Worm (Caenorhabditis elegans) whole organism, young adult: ENCODE data around the gene eat-6.

ENCODE experiments used
- B0261.1 ChIP-seq: sonication (generic microtip); optimal IDR thresholded peaks from 2 replicates; lab custom pipeline; 2016; ENCODE audit warnings: mild to moderate bottlenecking, missing genetic modification characterization, moderate library complexity, missing compliant biosample characterization
- C17E4.6 ChIP-seq: fragments of 200-800 bp; sonication (Bioruptor generic); IDR thresholded peaks from 2 replicates; pipeline ENCODE4 v1.3.6; 2022; ENCODE audit warnings: missing genetic modification reagents, missing genetic modification characterization, missing compliant biosample characterization
- F10E7.11 ChIP-seq: sonication (generic microtip); optimal IDR thresholded peaks from 2 replicates; lab custom pipeline; 2017; ENCODE audit warnings: mild to moderate bottlenecking, missing genetic modification characterization, moderate library complexity, missing compliant biosample characterization
- F49E8.2 ChIP-seq: sonication (generic microtip); optimal IDR thresholded peaks from 3 replicates; lab custom pipeline; 2017; ENCODE audit warnings: missing genetic modification characterization, mild to moderate bottlenecking, missing compliant biosample characterization, antibody characterized with exemption, moderate library complexity; ENCODE audit not compliant: insufficient read depth
- F55B11.4 ChIP-seq: sonication (generic microtip); optimal IDR thresholded peaks from 2 replicates; lab custom pipeline; 2016; ENCODE audit warnings: missing compliant biosample characterization, missing genetic modification characterization, borderline replicate concordance; ENCODE audit not compliant: insufficient read depth
- F57C9.4 ChIP-seq: sonication (generic microtip); optimal IDR thresholded peaks from 2 replicates; lab custom pipeline; 2017; ENCODE audit warnings: mild to moderate bottlenecking, missing genetic modification characterization, missing compliant biosample characterization
- K12H6.12 ChIP-seq: fragments of 200-800 bp; sonication (Bioruptor generic); optimal IDR thresholded peaks from 2 replicates; lab custom pipeline; 2018; ENCODE audit warnings: mild to moderate bottlenecking, missing genetic modification characterization, missing compliant biosample characterization
- T26A5.8 ChIP-seq: sonication (generic microtip); optimal IDR thresholded peaks from 2 replicates; lab custom pipeline; 2016; ENCODE audit warnings: missing genetic modification characterization, missing compliant biosample characterization
- Y56A3A.18 ChIP-seq: fragments of 200-800 bp; sonication (Bioruptor generic); IDR thresholded peaks from 2 replicates; pipeline ENCODE4 v1.3.6; 2022; ENCODE audit warnings: missing genetic modification reagents, missing genetic modification characterization, missing compliant biosample characterization
- Y67H2A.10 ChIP-seq: fragments of 200-800 bp; sonication (Bioruptor generic); conservative IDR thresholded peaks from 2 replicates; pipeline ENCODE4 v1.3.6; 2022; ENCODE audit warnings: missing genetic modification reagents, missing genetic modification characterization, missing compliant biosample characterization
- Y95B8A.8 ChIP-seq: fragments of 200-800 bp; sonication (Bioruptor generic); IDR thresholded peaks from 2 replicates; pipeline ENCODE4 v1.3.6; 2022; ENCODE audit warnings: missing genetic modification reagents, missing genetic modification characterization, missing compliant biosample characterization
- ZK185.1 ChIP-seq: sonication (generic microtip); optimal IDR thresholded peaks from 2 replicates; lab custom pipeline; 2016; ENCODE audit warnings: mild to moderate bottlenecking, missing genetic modification characterization, missing compliant biosample characterization; ENCODE audit not compliant: poor library complexity, severe bottlenecking
- akir-1 ChIP-seq: fragments of 200-800 bp; sonication (Bioruptor generic); optimal IDR thresholded peaks from 2 replicates; lab custom pipeline; 2018; ENCODE audit warnings: mild to moderate bottlenecking, missing genetic modification characterization, moderate library complexity, missing compliant biosample characterization
- aptf-2 ChIP-seq: fragments of 200-800 bp; sonication (Bioruptor generic); conservative IDR thresholded peaks from 2 replicates; pipeline ENCODE4 v1.3.6; 2022; ENCODE audit warnings: missing genetic modification reagents, missing genetic modification characterization, missing compliant biosample characterization
- aptf-3 ChIP-seq: fragments of 200-800 bp; sonication (Bioruptor generic); IDR thresholded peaks from 2 replicates; pipeline ENCODE4 v1.3.6; 2022; ENCODE audit warnings: missing genetic modification characterization, missing compliant biosample characterization
- attf-3 ChIP-seq: fragments of 200-800 bp; sonication (Bioruptor generic); conservative IDR thresholded peaks from 2 replicates; pipeline ENCODE4 v1.3.6; 2022; ENCODE audit warnings: missing genetic modification reagents, missing genetic modification characterization, missing compliant biosample characterization
- bed-2 ChIP-seq: fragments of 200-800 bp; sonication (Bioruptor generic); IDR thresholded peaks from 2 replicates; pipeline ENCODE4 v1.3.6; 2022; ENCODE audit warnings: missing genetic modification reagents, missing genetic modification characterization, missing compliant biosample characterization
- ceh-27 ChIP-seq: fragments of 200-800 bp; sonication (Bioruptor generic); optimal IDR thresholded peaks from 2 replicates; lab custom pipeline; 2018; ENCODE audit warnings: mild to moderate bottlenecking, missing genetic modification characterization, moderate library complexity, missing compliant biosample characterization
- ceh-58 ChIP-seq: fragments of 200-800 bp; sonication (Bioruptor generic); IDR thresholded peaks from 2 replicates; pipeline ENCODE4 v1.3.6; 2022; ENCODE audit warnings: missing genetic modification characterization, missing compliant biosample characterization
- dpl-1 ChIP-seq: fragments of 150-350 bp; optimal IDR thresholded peaks from 2 replicates; lab custom pipeline; 2014; ENCODE audit warnings: missing biosample characterization, missing genetic modification reagents, missing genetic modification characterization
- egl-18 ChIP-seq: fragments of 200-800 bp; sonication (Bioruptor generic); IDR thresholded peaks from 2 replicates; pipeline ENCODE4 v1.3.6; 2022; ENCODE audit warnings: missing genetic modification reagents, missing genetic modification characterization, missing compliant biosample characterization
- egl-44 ChIP-seq: fragments of 200-800 bp; sonication (Bioruptor generic); IDR thresholded peaks from 2 replicates; pipeline ENCODE4 v1.3.6; 2022; ENCODE audit warnings: missing genetic modification reagents, missing genetic modification characterization, missing compliant biosample characterization
- ets-4 ChIP-seq: fragments of 200-800 bp; sonication (Bioruptor generic); optimal IDR thresholded peaks from 2 replicates; lab custom pipeline; 2018; ENCODE audit warnings: mild to moderate bottlenecking, missing genetic modification characterization, missing compliant biosample characterization
- gei-17 ChIP-seq: fragments of 200-800 bp; sonication (Bioruptor generic); optimal IDR thresholded peaks from 2 replicates; lab custom pipeline; 2018; ENCODE audit warnings: mild to moderate bottlenecking, missing genetic modification characterization, missing compliant biosample characterization
- hlh-12 ChIP-seq: sonication (generic microtip); optimal IDR thresholded peaks from 2 replicates; lab custom pipeline; 2016; ENCODE audit warnings: missing genetic modification characterization, missing compliant biosample characterization
- hmg-1.2 ChIP-seq: fragments of 200-800 bp; sonication (Bioruptor generic); IDR thresholded peaks from 2 replicates; pipeline ENCODE4 v1.3.6; 2022; ENCODE audit warnings: missing genetic modification reagents, missing genetic modification characterization, missing compliant biosample characterization
- hrde-1 ChIP-seq: sonication (generic microtip); optimal IDR thresholded peaks from 2 replicates; lab custom pipeline; 2016; ENCODE audit warnings: missing genetic modification characterization, mild to moderate bottlenecking, missing compliant biosample characterization, moderate library complexity, missing genotype, missing genetic modification reagents, borderline replicate concordance
- hsf-1 ChIP-seq: fragments of 200-800 bp; sonication (Bioruptor generic); IDR thresholded peaks from 2 replicates; pipeline ENCODE4 v1.3.6; 2022; ENCODE audit warnings: missing genetic modification reagents, missing genetic modification characterization, missing compliant biosample characterization
- lag-1 ChIP-seq: fragments of 200-800 bp; sonication (Bioruptor generic); IDR thresholded peaks from 2 replicates; pipeline ENCODE4 v1.3.6; 2022; ENCODE audit warnings: missing genetic modification reagents, missing genetic modification characterization, missing compliant biosample characterization
- let-526 ChIP-seq: fragments of 200-800 bp; sonication (Bioruptor generic); IDR thresholded peaks from 2 replicates; pipeline ENCODE4 v1.3.6; 2022; ENCODE audit warnings: missing genetic modification reagents, missing genetic modification characterization, missing compliant biosample characterization
- lin-35 ChIP-seq, 3 experiments: fragments of 150-350 bp in 2 of 3; sonication (generic microtip) in 1 of 3; optimal IDR thresholded peaks; 2 replicates each; lab custom pipeline; 2014 to 2018; ENCODE audit warnings: missing biosample characterization in 3 of 3, missing genetic modification characterization in 3 of 3, missing genetic modification reagents in 3 of 3
- lir-1 ChIP-seq: fragments of 200-800 bp; sonication (Bioruptor generic); conservative IDR thresholded peaks from 2 replicates; pipeline ENCODE4 v1.3.6; 2022; ENCODE audit warnings: missing genetic modification reagents, missing genetic modification characterization, missing compliant biosample characterization
- mcd-1 ChIP-seq: fragments of 200-800 bp; sonication (Bioruptor generic); IDR thresholded peaks from 2 replicates; pipeline ENCODE4 v1.3.6; 2022; ENCODE audit warnings: missing genetic modification reagents, missing genetic modification characterization, missing compliant biosample characterization
- mes-4 ChIP-seq: sonication (generic microtip); optimal IDR thresholded peaks from 2 replicates; lab custom pipeline; 2016; ENCODE audit warnings: missing genotype, missing genetic modification characterization, missing compliant biosample characterization
- mxl-1 ChIP-seq: sonication (generic microtip); optimal IDR thresholded peaks from 2 replicates; lab custom pipeline; 2016; ENCODE audit warnings: missing genetic modification characterization, missing compliant biosample characterization
- nfyb-1 ChIP-seq: fragments of 200-800 bp; sonication (Bioruptor generic); IDR thresholded peaks from 2 replicates; pipeline ENCODE4 v1.3.6; 2022; ENCODE audit warnings: missing genetic modification reagents, missing genetic modification characterization, missing compliant biosample characterization
- nhr-179 ChIP-seq: sonication (generic microtip); optimal IDR thresholded peaks from 2 replicates; lab custom pipeline; 2016; ENCODE audit warnings: mild to moderate bottlenecking, missing genetic modification characterization, missing compliant biosample characterization
- nhr-27 ChIP-seq: fragments of 200-800 bp; sonication (Bioruptor generic); optimal IDR thresholded peaks from 2 replicates; lab custom pipeline; 2018; ENCODE audit warnings: mild to moderate bottlenecking, missing genetic modification characterization, moderate library complexity, missing compliant biosample characterization
- nhr-80 ChIP-seq: sonication (generic microtip); optimal IDR thresholded peaks from 2 replicates; lab custom pipeline; 2016; ENCODE audit warnings: missing genetic modification characterization, missing compliant biosample characterization
- nhr-90 ChIP-seq: sonication (generic microtip); optimal IDR thresholded peaks from 2 replicates; lab custom pipeline; 2016; ENCODE audit warnings: missing genotype, mild to moderate bottlenecking, missing genetic modification characterization, missing compliant biosample characterization
- pbrm-1 ChIP-seq: fragments of 200-800 bp; sonication (Bioruptor generic); IDR thresholded peaks from 2 replicates; pipeline ENCODE4 v1.3.6; 2022; ENCODE audit warnings: missing genetic modification reagents, missing genetic modification characterization, missing compliant biosample characterization
- rcor-1 ChIP-seq: fragments of 200-800 bp; sonication (Bioruptor generic); IDR thresholded peaks from 2 replicates; pipeline ENCODE4 v1.3.6; 2022; ENCODE audit warnings: missing genetic modification reagents, missing genetic modification characterization, missing compliant biosample characterization
- sea-2 ChIP-seq: fragments of 200-800 bp; sonication (Bioruptor generic); IDR thresholded peaks from 2 replicates; pipeline ENCODE4 v1.3.6; 2022; ENCODE audit warnings: missing genetic modification characterization, missing compliant biosample characterization
- tbp1 ChIP-seq: fragments of 200-800 bp; sonication (Bioruptor generic); optimal IDR thresholded peaks from 2 replicates; lab custom pipeline; 2018; ENCODE audit warnings: mild to moderate bottlenecking, missing genetic modification characterization, missing compliant biosample characterization
- unc-62 ChIP-seq: fragments of 150-350 bp; optimal IDR thresholded peaks from 2 replicates; lab custom pipeline; 2014; ENCODE audit warnings: missing biosample characterization, missing genetic modification reagents, missing genetic modification characterization
- xnd-1 ChIP-seq: sonication (generic microtip); optimal IDR thresholded peaks from 2 replicates; lab custom pipeline; 2016; ENCODE audit warnings: missing genotype, missing genetic modification reagents, missing genetic modification characterization, missing compliant biosample characterization
- zim-3 ChIP-seq: sonication (generic microtip); optimal IDR thresholded peaks from 2 replicates; lab custom pipeline; 2017; ENCODE audit warnings: mild to moderate bottlenecking, missing genetic modification characterization, moderate library complexity, missing compliant biosample characterization
- ztf-25 ChIP-seq: fragments of 200-800 bp; sonication (Bioruptor generic); IDR thresholded peaks from 2 replicates; pipeline ENCODE4 v1.3.6; 2022; ENCODE audit warnings: missing genetic modification reagents, missing genetic modification characterization, missing compliant biosample characterization
- ztf-26 ChIP-seq: sonication (generic microtip); optimal IDR thresholded peaks from 2 replicates; lab custom pipeline; 2017; ENCODE audit warnings: missing genetic modification characterization, missing compliant biosample characterization
- ztf-6 ChIP-seq: fragments of 200-800 bp; sonication (Bioruptor generic); IDR thresholded peaks from 2 replicates; pipeline ENCODE4 v1.3.6; 2022; ENCODE audit warnings: missing genetic modification reagents, missing genetic modification characterization, missing compliant biosample characterization

The eat-6 gene

ce11 chrV:13130439-13130840, 645 bp upstream of the eat-6 start (continued):
- TF ChIP-seq lin-35 (GFP tag; optimal IDR thresholded peaks at IDR 0.05; lab: Kevin White, UChicago) (peak in 1 of 3 experiments; percentile 13), aptf-3 (GFP tag; lab: Robert Waterston, UW) (no peak), ztf-6 (GFP tag; lab: Robert Waterston, UW) (no peak), nhr-90 (tag; lab: Kevin White, UChicago) (peak; percentile 40), dpl-1 (GFP tag; lab: Kevin White, UChicago) (no peak), T26A5.8 (tag; lab: Kevin White, UChicago) (no peak), F49E8.2 (tag; lab: Kevin White, UChicago) (no peak), ztf-26 (tag; lab: Kevin White, UChicago) (no peak), ztf-25 (GFP tag; lab: Robert Waterston, UW) (no peak), Y67H2A.10 (GFP tag; lab: Robert Waterston, UW) (no peak), Y95B8A.8 (GFP tag; lab: Robert Waterston, UW) (no peak), K12H6.12 (tag; lab: Kevin White, UChicago) (peak; percentile 80), ceh-27 (GFP tag; lab: Kevin White, UChicago) (peak; percentile 30), gei-17 (no peak), let-526 (GFP tag; lab: Robert Waterston, UW) (no peak), mxl-1 (no peak), lir-1 (GFP tag; lab: Robert Waterston, UW) (no peak), attf-3 (no peak), F10E7.11 (tag; lab: Kevin White, UChicago) (no peak), aptf-2 (GFP tag; lab: Robert Waterston, UW) (no peak), nfyb-1 (peak; percentile 11; the same call in 1 of the 2 replicates), B0261.1 (tag; lab: Kevin White, UChicago) (no peak), akir-1 (GFP tag; lab: Kevin White, UChicago) (no peak), mes-4 (no peak), mcd-1 (GFP tag; lab: Robert Waterston, UW) (peak; percentile 55; the same call in 1 of the 2 replicates), F57C9.4 (tag; lab: Kevin White, UChicago) (no peak), nhr-27 (tag; lab: Kevin White, UChicago) (no peak), xnd-1 (tag; lab: Kevin White, UChicago) (no peak), ZK185.1 (tag; lab: Kevin White, UChicago) (no peak), bed-2 (GFP tag; lab: Robert Waterston, UW) (no peak), nhr-80 (tag; lab: Kevin White, UChicago) (peak; percentile 99), lag-1 (GFP tag; lab: Robert Waterston, UW) (no peak), hmg-1.2 (GFP tag; lab: Robert Waterston, UW) (peak; percentile 49; the same call in 1 of the 2 replicates), ceh-58 (GFP tag; lab: Robert Waterston, UW) (no peak), nhr-179 (no peak), C17E4.6 (no peak), ets-4 (no peak), F55B11.4 (tag; lab: Kevin White, UChicago) (no peak), egl-44 (GFP tag; lab: Robert Waterston, UW) (peak; percentile 58; the same call in 1 of the 2 replicates), hlh-12 (no peak), hrde-1 (tag; lab: Kevin White, UChicago) (no peak), zim-3 (no peak), pbrm-1 (GFP tag; lab: Robert Waterston, UW) (no peak), egl-18 (no peak), hsf-1 (GFP tag; lab: Robert Waterston, UW) (no peak), unc-62 (GFP tag; lab: Kevin White, UChicago) (no peak), tbp1 (GFP tag; lab: Kevin White, UChicago) (peak; percentile 35), rcor-1 (GFP tag; lab: Robert Waterston, UW) (peak; percentile 28; the same call in 1 of the 2 replicates), sea-2 (GFP tag; lab: Robert Waterston, UW) (no peak), Y56A3A.18 (GFP tag; lab: Robert Waterston, UW) (0 out of 2 replicates have a peak, but pooled peaks have one; percentile 38)
